Fruit fly (Drosophila melanogaster) whole organism, prepupa: ENCODE results near the gene Npc2d.
A peak's percentile ranks its signal among the peaks of the same experiment; 100 is the strongest.

ENCODE experiments used
- CG10669 ChIP-seq: fragments of 200-800 bp; sonication (Bioruptor generic); optimal IDR thresholded peaks from 3 replicates; lab custom pipeline; 2018; ENCODE audit warnings: missing biosample characterization, mild to moderate bottlenecking, missing genetic modification characterization, moderate library complexity
- CG11294 ChIP-seq: fragments of 200-800 bp; sonication (Bioruptor generic); IDR thresholded peaks from 2 replicates; pipeline ENCODE4 v1.3.6; 2022; ENCODE audit warnings: missing biosample characterization, missing genetic modification characterization
- CG11762 ChIP-seq: fragments of 200-800 bp; sonication (Bioruptor generic); optimal IDR thresholded peaks from 3 replicates; lab custom pipeline; 2016; ENCODE audit warnings: missing biosample characterization, missing genetic modification characterization; ENCODE audit not compliant: insufficient read depth
- CG11902 ChIP-seq: fragments of 200-800 bp; sonication (Bioruptor generic); optimal IDR thresholded peaks from 3 replicates; lab custom pipeline; 2016; ENCODE audit warnings: missing biosample characterization, missing genetic modification characterization
- CG15336 ChIP-seq: fragments of 200-800 bp; sonication (Bioruptor generic); IDR thresholded peaks from 2 replicates; pipeline ENCODE4 v1.3.6; 2022; ENCODE audit warnings: missing biosample characterization, missing genetic modification characterization
- CG16779 ChIP-seq: fragments of 200-800 bp; sonication (Bioruptor generic); optimal IDR thresholded peaks from 3 replicates; lab custom pipeline; 2017; ENCODE audit warnings: missing biosample characterization, mild to moderate bottlenecking, missing genetic modification characterization
- CG3032 ChIP-seq: fragments of 200-800 bp; optimal IDR thresholded peaks from 2 replicates; lab custom pipeline; 2019; ENCODE audit warnings: missing biosample characterization, mild to moderate bottlenecking, missing genetic modification characterization, moderate library complexity
- CG31627 ChIP-seq: fragments of 200-800 bp; sonication (Bioruptor generic); optimal IDR thresholded peaks from 3 replicates; lab custom pipeline; 2016; ENCODE audit warnings: missing biosample characterization, missing genetic modification characterization
- CG32006 ChIP-seq: fragments of 200-800 bp; sonication (Bioruptor generic); optimal IDR thresholded peaks from 3 replicates; lab custom pipeline; 2017; ENCODE audit warnings: missing biosample characterization, mild to moderate bottlenecking, missing genetic modification characterization
- CG34406 ChIP-seq: fragments of 200-800 bp; sonication (Bioruptor generic); optimal IDR thresholded peaks from 3 replicates; lab custom pipeline; 2016; ENCODE audit warnings: missing biosample characterization, missing genetic modification characterization
- CG4318 ChIP-seq: fragments of 200-800 bp; sonication (Bioruptor generic); optimal IDR thresholded peaks from 3 replicates; lab custom pipeline; 2017; ENCODE audit warnings: missing biosample characterization, mild to moderate bottlenecking, missing genetic modification characterization
- CG6163 ChIP-seq: fragments of 200-800 bp; sonication (Bioruptor generic); IDR thresholded peaks from 3 replicates; pipeline ENCODE4 v1.3.6; 2022; ENCODE audit warnings: missing biosample characterization, missing genetic modification characterization
- CG7368 ChIP-seq: fragments of 200-800 bp; sonication (Bioruptor generic); optimal IDR thresholded peaks from 3 replicates; lab custom pipeline; 2016; ENCODE audit warnings: missing biosample characterization, missing genetic modification characterization
- CG8119 ChIP-seq: fragments of 200-800 bp; sonication (Bioruptor generic); IDR thresholded peaks from 3 replicates; pipeline ENCODE4 v1.3.6; 2022; ENCODE audit warnings: missing biosample characterization, missing genetic modification characterization
- CG8319 ChIP-seq: fragments of 200-800 bp; sonication (Bioruptor generic); optimal IDR thresholded peaks from 3 replicates; lab custom pipeline; 2016; ENCODE audit warnings: missing biosample characterization, missing genetic modification characterization
- CG8632 ChIP-seq: fragments of 200-800 bp; sonication (Bioruptor generic); optimal IDR thresholded peaks from 3 replicates; lab custom pipeline; 2016; ENCODE audit warnings: missing biosample characterization, missing genetic modification characterization
- CG9139 ChIP-seq: fragments of 200-800 bp; sonication (Bioruptor generic); optimal IDR thresholded peaks from 3 replicates; lab custom pipeline; 2017; ENCODE audit warnings: missing biosample characterization, mild to moderate bottlenecking, missing genetic modification characterization
- Eip75B ChIP-seq: fragments of 200-800 bp; sonication (Bioruptor generic); optimal IDR thresholded peaks from 3 replicates; lab custom pipeline; 2016; ENCODE audit warnings: missing biosample characterization, missing genetic modification characterization
- Eip78C ChIP-seq: fragments of 200-800 bp; sonication (Bioruptor generic); peaks from one replicate; lab custom pipeline; 2016; ENCODE audit warnings: missing biosample characterization, missing genetic modification characterization
- Ets21C ChIP-seq: fragments of 200-800 bp; sonication (Bioruptor generic); optimal IDR thresholded peaks from 3 replicates; lab custom pipeline; 2016; ENCODE audit warnings: missing biosample characterization, missing genetic modification characterization
- Ets96B ChIP-seq: fragments of 200-800 bp; optimal IDR thresholded peaks from 2 replicates; lab custom pipeline; 2019; ENCODE audit warnings: missing biosample characterization, mild to moderate bottlenecking, missing genetic modification characterization, moderate library complexity
- Gug ChIP-seq: fragments of 200-800 bp; sonication (Bioruptor generic); IDR thresholded peaks from 2 replicates; pipeline ENCODE4 v1.3.6; 2022; ENCODE audit warnings: missing biosample characterization, missing genetic modification characterization
- Hr38 ChIP-seq: sonication (Bioruptor generic); optimal IDR thresholded peaks from 2 replicates; lab custom pipeline; 2016; ENCODE audit warnings: missing biosample characterization, missing genetic modification characterization
- Hr39 ChIP-seq: fragments of 200-800 bp; sonication (Bioruptor generic); optimal IDR thresholded peaks from 2 replicates; lab custom pipeline; 2016; ENCODE audit warnings: missing biosample characterization, missing genetic modification characterization
- Hr4 ChIP-seq: fragments of 200-800 bp; sonication (Bioruptor generic); optimal IDR thresholded peaks from 3 replicates; lab custom pipeline; 2016; ENCODE audit warnings: missing biosample characterization, missing genetic modification characterization
- Lpt ChIP-seq: fragments of 200-800 bp; sonication (Bioruptor generic); optimal IDR thresholded peaks from 3 replicates; lab custom pipeline; 2016; ENCODE audit warnings: missing biosample characterization, missing genetic modification characterization
- Met ChIP-seq: fragments of 200-800 bp; sonication (Bioruptor generic); optimal IDR thresholded peaks from 3 replicates; lab custom pipeline; 2016; ENCODE audit warnings: missing biosample characterization, missing genetic modification characterization
- OdsH ChIP-seq: fragments of 200-800 bp; sonication (Bioruptor generic); optimal IDR thresholded peaks from 3 replicates; lab custom pipeline; 2016; ENCODE audit warnings: missing biosample characterization, missing genetic modification characterization
- Smox ChIP-seq: fragments of 200-800 bp; sonication (Bioruptor generic); optimal IDR thresholded peaks from 3 replicates; lab custom pipeline; 2016; ENCODE audit warnings: missing biosample characterization, missing genetic modification characterization
- Sox102F ChIP-seq: fragments of 200-800 bp; sonication (Bioruptor generic); optimal IDR thresholded peaks from 2 replicates; lab custom pipeline; 2016; ENCODE audit warnings: missing biosample characterization, mild to moderate bottlenecking, missing genetic modification characterization
- Sox14 ChIP-seq: fragments of 200-800 bp; sonication (Bioruptor generic); optimal IDR thresholded peaks from 3 replicates; lab custom pipeline; 2016; ENCODE audit warnings: missing biosample characterization, missing genetic modification characterization
- Sox15 ChIP-seq: fragments of 200-800 bp; sonication (Bioruptor generic); optimal IDR thresholded peaks from 3 replicates; lab custom pipeline; 2016; ENCODE audit warnings: missing biosample characterization, missing genetic modification characterization
- acj6 ChIP-seq: fragments of 200-800 bp; sonication (Bioruptor generic); optimal IDR thresholded peaks from 3 replicates; lab custom pipeline; 2016; ENCODE audit warnings: missing biosample characterization, missing genetic modification characterization
- cyc ChIP-seq: fragments of 200-800 bp; sonication (Bioruptor generic); optimal IDR thresholded peaks from 3 replicates; lab custom pipeline; 2016; ENCODE audit warnings: missing biosample characterization, missing genetic modification characterization
- dac ChIP-seq: fragments of 200-800 bp; sonication (Bioruptor generic); optimal IDR thresholded peaks from 2 replicates; lab custom pipeline; 2017; ENCODE audit warnings: missing biosample characterization, mild to moderate bottlenecking, missing genetic modification characterization
- dsx ChIP-seq: fragments of 200-800 bp; optimal IDR thresholded peaks from 3 replicates; lab custom pipeline; 2019; ENCODE audit warnings: missing biosample characterization, mild to moderate bottlenecking, missing genetic modification characterization, moderate library complexity; ENCODE audit not compliant: poor library complexity, severe bottlenecking
- eg ChIP-seq: fragments of 200-800 bp; sonication (Bioruptor generic); IDR thresholded peaks from 3 replicates; pipeline ENCODE4 v1.3.6; 2022; ENCODE audit warnings: missing biosample characterization, missing genetic modification characterization
- fd59A ChIP-seq: fragments of 200-800 bp; sonication (Bioruptor generic); optimal IDR thresholded peaks from 2 replicates; lab custom pipeline; 2017; ENCODE audit warnings: missing biosample characterization, mild to moderate bottlenecking, missing genetic modification characterization, missing genetic modification reagents
- fd85E ChIP-seq: fragments of 200-800 bp; sonication (Bioruptor generic); optimal IDR thresholded peaks from 3 replicates; lab custom pipeline; 2016; ENCODE audit warnings: missing biosample characterization, missing genetic modification characterization
- lz ChIP-seq: fragments of 200-800 bp; sonication (Bioruptor generic); optimal IDR thresholded peaks from 3 replicates; lab custom pipeline; 2016; ENCODE audit warnings: missing biosample characterization, missing genetic modification characterization
- net ChIP-seq: fragments of 200-800 bp; sonication (Bioruptor generic); optimal IDR thresholded peaks from 3 replicates; lab custom pipeline; 2016; ENCODE audit warnings: missing biosample characterization, missing genetic modification characterization
- pdm3 ChIP-seq: fragments of 200-800 bp; sonication (Bioruptor generic); optimal IDR thresholded peaks from 3 replicates; lab custom pipeline; 2016; ENCODE audit warnings: missing biosample characterization, missing genetic modification characterization
- salr ChIP-seq, 2 experiments: fragments of 200-800 bp; sonication (Bioruptor generic); optimal IDR thresholded peaks; 3 replicates each; lab custom pipeline; 2016 to 2018; ENCODE audit warnings: missing biosample characterization in 2 of 2, missing genetic modification characterization in 2 of 2, mild to moderate bottlenecking in 1 of 2
- spab ChIP-seq: fragments of 200-800 bp; sonication (Bioruptor generic); optimal IDR thresholded peaks from 2 replicates; lab custom pipeline; 2017; ENCODE audit warnings: missing biosample characterization, mild to moderate bottlenecking, missing genetic modification characterization, missing genetic modification reagents
- ss ChIP-seq, 2 experiments: fragments of 200-800 bp; sonication (Bioruptor generic); optimal IDR thresholded peaks; 2 replicates in 1 of 2; 3 replicates in 1 of 2; lab custom pipeline; 2017 to 2018; ENCODE audit warnings: mild to moderate bottlenecking in 2 of 2, missing biosample characterization in 2 of 2, missing genetic modification characterization in 2 of 2, moderate library complexity in 1 of 2
- svp ChIP-seq: fragments of 200-800 bp; sonication (Bioruptor generic); peaks from one replicate; lab custom pipeline; 2016; ENCODE audit warnings: missing biosample characterization, missing genetic modification characterization
- topi ChIP-seq: fragments of 200-800 bp; sonication (Bioruptor generic); optimal IDR thresholded peaks from 3 replicates; lab custom pipeline; 2016; ENCODE audit warnings: missing biosample characterization, missing genetic modification characterization

Gene Npc2d

DNA sequence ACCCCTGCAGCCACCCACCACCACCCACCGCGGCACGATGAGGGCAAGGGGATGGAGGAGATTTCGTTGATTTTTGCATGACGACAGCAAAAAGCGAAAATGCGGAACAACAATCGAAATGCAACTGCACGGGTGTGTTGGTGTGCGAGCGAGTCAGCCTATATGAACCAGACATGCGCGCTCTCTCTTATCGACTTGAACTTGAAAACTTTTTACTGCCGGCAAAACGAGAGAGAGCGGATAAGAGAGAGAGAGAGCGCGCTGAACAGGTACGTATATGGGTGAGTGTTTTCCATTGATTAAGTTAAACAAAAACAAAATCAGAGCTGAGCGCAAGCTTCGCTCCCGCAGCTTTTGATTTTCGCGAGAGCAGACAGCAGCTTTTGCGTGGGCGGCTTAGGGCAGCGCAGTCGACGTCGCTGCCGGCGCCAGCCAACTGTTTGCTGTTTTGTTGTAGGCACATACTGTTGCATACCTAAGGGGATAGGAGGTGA is 33.3 kb upstream of the Npc2d start (continued):
- TF ChIP-seq spab (GFP tag; lab: Kevin White, UChicago), result no peak
- TF ChIP-seq CG31627 (GFP tag; lab: Kevin White, UChicago), result no peak
- TF ChIP-seq CG11762 (GFP tag; lab: Kevin White, UChicago), result no peak
- TF ChIP-seq dsx (GFP tag; lab: Kevin White, UChicago), result peak; percentile 27
- TF ChIP-seq pdm3 (GFP tag; lab: Kevin White, UChicago), result no peak
- TF ChIP-seq dac (GFP tag; lab: Kevin White, UChicago), result no peak
- TF ChIP-seq Hr38 (GFP tag; lab: Kevin White, UChicago), result no peak
- no peak for TF ChIP-seq fd85E
- TF ChIP-seq CG16779 (tag; lab: Kevin White, UChicago), result peak; percentile 33
- no peak for TF ChIP-seq CG10669
- TF ChIP-seq CG8319 (GFP tag; lab: Kevin White, UChicago), result no peak
- TF ChIP-seq CG3032 (tag; lab: Kevin White, UChicago), result no peak
- no peak for TF ChIP-seq net (GFP tag; lab: Kevin White, UChicago)
- no peak for TF ChIP-seq CG11294 (GFP tag; lab: Robert Waterston, UW)
- no peak for TF ChIP-seq cyc (GFP tag; lab: Kevin White, UChicago)
- no peak for TF ChIP-seq lz
- TF ChIP-seq CG4318 (GFP tag; lab: Kevin White, UChicago), result no peak
- no peak for TF ChIP-seq Hr39

DNA sequence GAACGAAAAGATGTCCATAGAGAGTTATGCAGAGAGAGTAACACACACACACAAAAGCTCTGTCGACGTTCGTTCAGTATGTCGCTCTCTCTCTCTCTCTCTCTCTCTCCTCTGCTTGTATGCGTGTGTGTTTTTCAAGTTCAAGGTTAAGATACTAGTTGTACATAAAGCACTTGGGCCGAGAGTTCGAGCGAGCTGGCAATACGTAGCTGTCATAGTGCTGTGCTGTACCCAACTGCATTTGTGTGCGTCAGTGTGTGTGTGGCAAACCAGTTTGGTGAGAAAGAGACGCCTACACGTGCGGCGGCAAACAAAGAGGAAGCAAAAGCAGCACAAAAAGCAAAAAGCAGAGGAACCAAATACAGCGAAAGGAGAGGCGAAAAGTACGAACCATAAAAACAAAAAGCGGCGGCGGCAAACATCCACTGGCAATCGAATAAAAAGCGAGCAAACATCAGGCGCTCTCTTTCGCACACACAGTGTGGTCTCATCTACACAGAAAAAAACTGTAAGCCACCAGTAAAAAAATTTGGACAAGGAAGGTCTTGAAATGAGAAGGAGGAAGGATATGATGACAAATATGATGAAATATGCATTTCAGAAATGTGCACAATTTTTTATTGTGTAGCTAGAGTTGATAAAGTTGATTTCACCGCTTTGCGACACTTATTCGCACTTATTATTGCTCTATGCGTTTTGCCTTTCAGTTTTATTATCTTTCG is 31.5 kb upstream of the Npc2d start:
- TF ChIP-seq CG11294 (GFP tag; lab: Robert Waterston, UW) (peak; percentile 87), CG8632 (peak; percentile 88), net (GFP tag; lab: Kevin White, UChicago) (peak; percentile 93), eg (GFP tag; lab: Robert Waterston, UW) (peak; percentile 94), CG34406 (peak; percentile 87), salr (GFP tag; optimal IDR thresholded peaks at IDR 0.05; lab: Kevin White, UChicago) (peak; percentile 90 to 91), spab (GFP tag; lab: Kevin White, UChicago) (peak; percentile 88), CG8319 (GFP tag; lab: Kevin White, UChicago) (peak; percentile 82), svp (GFP tag; lab: Kevin White, UChicago) (peak; percentile 89), ss (GFP tag; optimal IDR thresholded peaks at IDR 0.05; lab: Kevin White, UChicago) (peak; percentile 72 to 87), CG8119 (GFP tag; lab: Robert Waterston, UW) (peak; percentile 91), Eip78C (GFP tag; lab: Kevin White, UChicago) (peak; percentile 98), CG9139 (GFP tag; lab: Kevin White, UChicago) (peak; percentile 77), CG32006 (GFP tag; lab: Kevin White, UChicago) (peak; percentile 93), lz (peak; percentile 85), Met (GFP tag; lab: Kevin White, UChicago) (peak; percentile 86), Hr38 (GFP tag; lab: Kevin White, UChicago) (no peak), Sox15 (GFP tag; lab: Kevin White, UChicago) (peak; percentile 87), Eip75B (GFP tag; lab: Kevin White, UChicago) (peak; percentile 89), CG6163 (GFP tag; lab: Robert Waterston, UW) (peak; percentile 96), dsx (GFP tag; lab: Kevin White, UChicago) (peak; percentile 85), Gug (GFP tag; lab: Robert Waterston, UW) (peak; percentile 93), Ets96B (tag; lab: Kevin White, UChicago) (peak; percentile 90), Hr4 (GFP tag; lab: Kevin White, UChicago) (peak; percentile 91), OdsH (GFP tag; lab: Kevin White, UChicago) (peak; percentile 94), acj6 (peak; percentile 95), Sox14 (GFP tag; lab: Kevin White, UChicago) (peak; percentile 91), CG11902 (GFP tag; lab: Kevin White, UChicago) (peak; percentile 85), fd59A (GFP tag; lab: Kevin White, UChicago) (peak; percentile 90), Sox102F (GFP tag; lab: Kevin White, UChicago) (peak; percentile 81), CG4318 (GFP tag; lab: Kevin White, UChicago) (peak; percentile 78), CG10669 (peak; percentile 88), Smox (GFP tag; lab: Kevin White, UChicago) (peak; percentile 84), cyc (GFP tag; lab: Kevin White, UChicago) (peak; percentile 85), topi (peak; percentile 87), fd85E (peak; percentile 51), CG7368 (GFP tag; lab: Kevin White, UChicago) (peak; percentile 91), Hr39 (peak; percentile 92), Lpt (peak; percentile 84), CG15336 (peak; percentile 86), Ets21C (GFP tag; lab: Kevin White, UChicago) (peak; percentile 78)
